Worm (Caenorhabditis elegans): ENCODE measurements around the gene svh-5.

DNA sequence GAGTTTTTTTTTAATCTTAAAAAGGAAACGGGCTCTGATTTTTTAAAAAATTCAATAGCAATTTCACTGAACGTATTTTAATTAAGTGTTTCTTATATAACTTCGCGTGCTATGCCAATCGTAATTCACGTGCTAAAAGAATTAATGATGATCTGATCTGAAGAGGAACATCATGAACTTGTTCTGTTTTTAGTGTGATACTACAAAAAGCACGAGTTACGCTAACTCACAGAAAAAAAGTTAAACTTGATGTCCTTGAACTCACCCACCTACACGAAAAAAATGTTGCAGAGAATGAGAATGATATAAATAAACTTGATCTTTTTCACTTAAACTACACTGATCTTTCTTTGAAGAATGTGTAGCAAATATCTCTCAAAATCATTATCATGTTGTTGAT, 2.3 kb upstream of the svh-5 start:
- TF ChIP-seq dmd-4 (tag; optimal IDR thresholded peaks at IDR 0.05; ENCODE audit: borderline replicate concordance) (no peak), nfya-1 (tag; optimal IDR thresholded peaks at IDR 0.05) (no peak)
